Worm (Caenorhabditis elegans) whole organism, L1 larva: ENCODE results near the gene tbx-41.

ENCODE experiments used
- C04F5.9 ChIP-seq: sonication (generic microtip); optimal IDR thresholded peaks from 2 replicates; lab custom pipeline; 2016; ENCODE audit warnings: missing genetic modification characterization, missing compliant biosample characterization
- C16A3.4 ChIP-seq: fragments of 150-350 bp; optimal IDR thresholded peaks from 2 replicates; lab custom pipeline; 2014; ENCODE audit warnings: missing biosample characterization, missing genetic modification characterization
- F16B12.6 ChIP-seq: fragments of 150-350 bp; optimal IDR thresholded peaks from 2 replicates; lab custom pipeline; 2014; ENCODE audit warnings: missing biosample characterization, missing genetic modification characterization
- Y116A8C.19 ChIP-seq: sonication (generic microtip); optimal IDR thresholded peaks from 2 replicates; lab custom pipeline; 2016; ENCODE audit warnings: missing compliant biosample characterization, missing genetic modification characterization, borderline replicate concordance
- ceh-63 ChIP-seq: fragments of 200-800 bp; sonication (Bioruptor generic); optimal IDR thresholded peaks from 2 replicates; lab custom pipeline; 2018; ENCODE audit warnings: mild to moderate bottlenecking, missing genetic modification characterization, missing compliant biosample characterization
- ceh-8 ChIP-seq: fragments of 200-800 bp; sonication (Bioruptor generic); optimal IDR thresholded peaks from 2 replicates; lab custom pipeline; 2018; ENCODE audit warnings: mild to moderate bottlenecking, missing genetic modification characterization, moderate library complexity, missing compliant biosample characterization
- ceh-88 ChIP-seq: fragments of 200-800 bp; sonication (Bioruptor generic); IDR thresholded peaks from 2 replicates; pipeline ENCODE4 v1.3.6; 2022; ENCODE audit warnings: missing genetic modification characterization, missing compliant biosample characterization
- dpl-1 ChIP-seq, 3 experiments: fragments of 150-350 bp in 2 of 3; sonication (generic microtip) in 1 of 3; optimal IDR thresholded peaks; 2 replicates each; lab custom pipeline; 2014 to 2017; ENCODE audit warnings: missing biosample characterization in 3 of 3, missing genetic modification characterization in 3 of 3, missing genetic modification reagents in 3 of 3
- efl-1 ChIP-seq, 4 experiments: fragments of 150-350 bp; optimal IDR thresholded peaks in 3 of 4; peaks in 1 of 4; 1 replicate in 1 of 4; 2 replicates in 3 of 4; lab custom pipeline; 2014; ENCODE audit warnings: missing biosample characterization in 2 of 4, missing genetic modification characterization in 2 of 4, missing genetic modification reagents in 2 of 4
- egl-13 ChIP-seq: sonication (generic microtip); optimal IDR thresholded peaks from 2 replicates; lab custom pipeline; 2016; ENCODE audit warnings: missing genotype, missing genetic modification reagents, missing genetic modification characterization, missing compliant biosample characterization
- egl-27 ChIP-seq, 2 experiments: fragments of 150-350 bp in 1 of 2; sonication (generic microtip); optimal IDR thresholded peaks; 3 replicates each; lab custom pipeline; 2017 to 2018; ENCODE audit warnings: missing biosample characterization in 2 of 2, missing genetic modification characterization in 2 of 2, missing genetic modification reagents in 2 of 2
- elt-2 ChIP-seq: sonication (generic microtip); optimal IDR thresholded peaks from 2 replicates; lab custom pipeline; 2016; ENCODE audit warnings: missing genetic modification characterization, mild to moderate bottlenecking, inconsistent platforms, missing compliant biosample characterization, missing genetic modification reagents
- fkh-10 ChIP-seq: sonication (generic microtip); optimal IDR thresholded peaks from 2 replicates; lab custom pipeline; 2017; ENCODE audit warnings: missing biosample characterization, missing genetic modification reagents, missing genetic modification characterization
- fkh-8 ChIP-seq: sonication (generic microtip); optimal IDR thresholded peaks from 2 replicates; lab custom pipeline; 2016; ENCODE audit warnings: mild to moderate bottlenecking, missing genetic modification characterization, missing compliant biosample characterization
- fos-1 ChIP-seq: fragments of 150-350 bp; optimal IDR thresholded peaks from 2 replicates; lab custom pipeline; 2014; ENCODE audit warnings: missing biosample characterization, missing genetic modification characterization
- grh-1 ChIP-seq: fragments of 200-800 bp; sonication (Bioruptor generic); IDR thresholded peaks from 2 replicates; pipeline ENCODE4 v1.3.6; 2022; ENCODE audit warnings: missing genetic modification reagents, missing genetic modification characterization, missing compliant biosample characterization
- hpl-2 ChIP-seq: fragments of 150-350 bp; optimal IDR thresholded peaks from 2 replicates; lab custom pipeline; 2014; ENCODE audit warnings: missing biosample characterization, missing genetic modification reagents, missing genetic modification characterization
- isw-1 ChIP-seq: fragments of 200-800 bp; sonication (Bioruptor generic); IDR thresholded peaks from 2 replicates; pipeline ENCODE4 v1.3.6; 2022; ENCODE audit warnings: missing genetic modification characterization, missing compliant biosample characterization
- jun-1 ChIP-seq: fragments of 150-350 bp; optimal IDR thresholded peaks from 2 replicates; lab custom pipeline; 2014; ENCODE audit warnings: missing biosample characterization, missing genetic modification reagents, missing genetic modification characterization
- lin-15B ChIP-seq: fragments of 150-350 bp; sonication (generic microtip); optimal IDR thresholded peaks from 3 replicates; lab custom pipeline; 2014; ENCODE audit warnings: missing biosample characterization, missing genetic modification characterization
- lin-39 ChIP-seq: fragments of 150-350 bp; optimal IDR thresholded peaks from 2 replicates; lab custom pipeline; 2014; ENCODE audit warnings: missing biosample characterization, missing genetic modification reagents, missing genetic modification characterization
- lir-3 ChIP-seq: sonication (generic microtip); optimal IDR thresholded peaks from 2 replicates; lab custom pipeline; 2016; ENCODE audit warnings: mild to moderate bottlenecking, missing genetic modification characterization, moderate library complexity, missing compliant biosample characterization; ENCODE audit not compliant: poor library complexity
- mdl-1 ChIP-seq, 2 experiments: fragments of 150-350 bp; optimal IDR thresholded peaks; 2 replicates each; lab custom pipeline; 2014 to 2017; ENCODE audit warnings: missing biosample characterization in 2 of 2, missing genetic modification characterization in 2 of 2, inconsistent platforms in 1 of 2
- mef-2 ChIP-seq: fragments of 150-350 bp; optimal IDR thresholded peaks from 2 replicates; lab custom pipeline; 2014; ENCODE audit warnings: missing biosample characterization, missing genetic modification characterization
- mep-1 ChIP-seq: fragments of 150-350 bp; optimal IDR thresholded peaks from 2 replicates; lab custom pipeline; 2014; ENCODE audit warnings: missing biosample characterization, missing genetic modification characterization
- nhr-19 ChIP-seq: fragments of 200-800 bp; sonication (Bioruptor generic); conservative IDR thresholded peaks from 2 replicates; pipeline ENCODE4 v1.3.6; 2022; ENCODE audit warnings: missing genetic modification characterization, missing compliant biosample characterization
- nhr-20 ChIP-seq: sonication (generic microtip); optimal IDR thresholded peaks from 2 replicates; lab custom pipeline; 2016; ENCODE audit warnings: mild to moderate bottlenecking, missing genetic modification characterization, missing compliant biosample characterization
- nhr-28 ChIP-seq: fragments of 150-350 bp; optimal IDR thresholded peaks from 2 replicates; lab custom pipeline; 2014; ENCODE audit warnings: missing biosample characterization, missing genetic modification characterization
- nhr-47 ChIP-seq: sonication (generic microtip); optimal IDR thresholded peaks from 2 replicates; lab custom pipeline; 2016; ENCODE audit warnings: mild to moderate bottlenecking, missing genetic modification characterization, moderate library complexity, missing compliant biosample characterization
- nhr-84 ChIP-seq: sonication (generic microtip); optimal IDR thresholded peaks from 2 replicates; lab custom pipeline; 2017; ENCODE audit warnings: missing biosample characterization, missing genetic modification characterization
- nhr-85 ChIP-seq: sonication (generic microtip); peaks from one replicate; lab custom pipeline; 2016; ENCODE audit warnings: missing genetic modification characterization, inconsistent platforms, missing compliant biosample characterization
- pax-3 ChIP-seq: fragments of 200-800 bp; sonication (Bioruptor generic); optimal IDR thresholded peaks from 2 replicates; lab custom pipeline; 2018; ENCODE audit warnings: mild to moderate bottlenecking, missing genetic modification characterization, moderate library complexity, missing compliant biosample characterization
- rnt-1 ChIP-seq: sonication (generic microtip); optimal IDR thresholded peaks from 2 replicates; lab custom pipeline; 2016; ENCODE audit warnings: mild to moderate bottlenecking, missing genetic modification characterization, moderate library complexity, missing compliant biosample characterization
- sox-4 ChIP-seq: sonication (generic microtip); optimal IDR thresholded peaks from 2 replicates; lab custom pipeline; 2016; ENCODE audit warnings: missing genetic modification characterization, missing compliant biosample characterization
- sptf-1 ChIP-seq: fragments of 150-350 bp; optimal IDR thresholded peaks from 2 replicates; lab custom pipeline; 2014; ENCODE audit warnings: missing biosample characterization, missing genetic modification characterization
- swsn-7 ChIP-seq: sonication (generic microtip); optimal IDR thresholded peaks from 2 replicates; lab custom pipeline; 2016; ENCODE audit warnings: missing genetic modification characterization, missing compliant biosample characterization
- tlp-1 ChIP-seq: fragments of 150-350 bp; optimal IDR thresholded peaks from 2 replicates; lab custom pipeline; 2014; ENCODE audit warnings: missing biosample characterization, missing genetic modification characterization
- unc-130 ChIP-seq: fragments of 150-350 bp; optimal IDR thresholded peaks from 2 replicates; lab custom pipeline; 2017; ENCODE audit warnings: missing biosample characterization, missing genetic modification characterization, inconsistent platforms
- unc-30 ChIP-seq: sonication (generic microtip); optimal IDR thresholded peaks from 2 replicates; lab custom pipeline; 2017; ENCODE audit warnings: missing biosample characterization, missing genetic modification characterization
- unc-86 ChIP-seq: sonication (generic microtip); optimal IDR thresholded peaks from 2 replicates; lab custom pipeline; 2016; ENCODE audit warnings: missing genetic modification characterization, missing compliant biosample characterization
- unc-98 ChIP-seq: fragments of 200-800 bp; sonication (Bioruptor generic); IDR thresholded peaks from 2 replicates; pipeline ENCODE4 v1.3.6; 2022; ENCODE audit warnings: missing genetic modification characterization, missing compliant biosample characterization
- zag-1 ChIP-seq: fragments of 150-350 bp; optimal IDR thresholded peaks from 2 replicates; lab custom pipeline; 2014; ENCODE audit warnings: missing biosample characterization, missing genetic modification characterization
- zip-4 ChIP-seq: fragments of 200-800 bp; sonication (Bioruptor generic); optimal IDR thresholded peaks from 2 replicates; lab custom pipeline; 2018; ENCODE audit warnings: mild to moderate bottlenecking, missing genetic modification characterization, moderate library complexity, missing compliant biosample characterization
- ztf-11 ChIP-seq, 2 experiments: sonication (generic microtip); optimal IDR thresholded peaks; 2 replicates each; lab custom pipeline; 2016 to 2017; ENCODE audit warnings: missing genetic modification characterization in 2 of 2, missing biosample characterization in 1 of 2, missing compliant biosample characterization in 1 of 2
- ztf-4 ChIP-seq: fragments of 150-350 bp; optimal IDR thresholded peaks from 2 replicates; lab custom pipeline; 2014; ENCODE audit warnings: missing biosample characterization, missing genetic modification characterization

tbx-41 gene

ce11 chrX:1848575-1848974 lies 16.5 kb upstream of the tbx-41 start, which contains the start of gene ceh-41:
ceh-41 (minus strand) TSS chrX:1848675.
- TF ChIP-seq nhr-85: no peak
- TF ChIP-seq efl-1 (optimal IDR thresholded peaks at IDR 0.05; lab: Kevin White, UChicago): no peak
- TF ChIP-seq efl-1 (GFP tag; optimal IDR thresholded peaks at IDR 0.05 in 1 of 2; lab: Kevin White, UChicago): peak in 1 of 2 experiments; percentile 17
- no peak for TF ChIP-seq dpl-1 (GFP tag; optimal IDR thresholded peaks at IDR 0.05; lab: Kevin White, UChicago)

- TF ChIP-seq tlp-1 (tag; lab: Kevin White, UChicago) (no peak), Y116A8C.19 (tag; lab: Kevin White, UChicago) (no peak), hpl-2 (GFP tag; lab: Kevin White, UChicago) (no peak), unc-30 (tag; lab: Kevin White, UChicago) (no peak), sptf-1 (no peak), unc-98 (GFP tag; lab: Robert Waterston, UW) (no peak), mdl-1 (tag; optimal IDR thresholded peaks at IDR 0.05; lab: Kevin White, UChicago) (no peak)
These were observed 14.5 kb upstream of the tbx-41 start for ce11 chrX:1850525-1850924.

- TF ChIP-seq jun-1 (tag; lab: Kevin White, UChicago): no peak
- no peak for TF ChIP-seq nhr-20 (tag; lab: Kevin White, UChicago)
- TF ChIP-seq zip-4: no peak
- no peak for TF ChIP-seq lin-39 (tag; lab: Kevin White, UChicago)
- TF ChIP-seq nhr-28 (tag; lab: Kevin White, UChicago): no peak
- TF ChIP-seq unc-98 (GFP tag; lab: Robert Waterston, UW): no peak
- no peak for TF ChIP-seq pax-3 (tag; lab: Kevin White, UChicago)
- no peak for TF ChIP-seq unc-130
- TF ChIP-seq fos-1 (tag; lab: Kevin White, UChicago): no peak
- no peak for TF ChIP-seq lin-15B (tag; lab: Kevin White, UChicago)
- no peak for TF ChIP-seq sox-4 (tag; lab: Kevin White, UChicago)
- no peak for TF ChIP-seq fkh-8
- no peak for TF ChIP-seq nhr-84 (tag; lab: Kevin White, UChicago)
These were observed 12.4 kb upstream of the tbx-41 start, which contains the start of gene ceh-21 for ce11 chrX:1852636-1853035. ceh-21 (minus strand) TSS chrX:1852736.

ce11 chrX:1853596-1853995 lies 11.4 kb upstream of the tbx-41 start, which contains the start of gene T26C11.9:
T26C11.9 (minus strand) TSS chrX:1853849.
- TF ChIP-seq ceh-88 (GFP tag; lab: Robert Waterston, UW): no peak
- no peak for TF ChIP-seq C16A3.4 (tag; lab: Kevin White, UChicago)
- no peak for TF ChIP-seq nhr-19
- TF ChIP-seq swsn-7 (tag; lab: Kevin White, UChicago): peak; percentile 11
- TF ChIP-seq sptf-1: no peak
- TF ChIP-seq jun-1 (tag; lab: Kevin White, UChicago): peak; percentile 7
- peak; percentile 25; the same call in 1 of the 2 replicates for TF ChIP-seq grh-1 (GFP tag; lab: Robert Waterston, UW)
- TF ChIP-seq nhr-47 (tag; lab: Kevin White, UChicago): peak; percentile 56
- peak; percentile 41 for TF ChIP-seq mep-1 (tag; lab: Kevin White, UChicago)
- no peak for TF ChIP-seq C04F5.9 (tag; lab: Kevin White, UChicago)
- no peak for TF ChIP-seq elt-2
- TF ChIP-seq efl-1 (optimal IDR thresholded peaks at IDR 0.05; lab: Kevin White, UChicago): peak; percentile 27 to 34
- peak; percentile 36 to 85 for TF ChIP-seq efl-1 (GFP tag; optimal IDR thresholded peaks at IDR 0.05 in 1 of 2; lab: Kevin White, UChicago)
- no peak for TF ChIP-seq egl-13
- TF ChIP-seq zip-4: no peak
- TF ChIP-seq F16B12.6 (tag; lab: Kevin White, UChicago): no peak
- TF ChIP-seq sox-4 (tag; lab: Kevin White, UChicago): no peak
- TF ChIP-seq ztf-11 (tag; optimal IDR thresholded peaks at IDR 0.05; lab: Kevin White, UChicago): peak in 1 of 2 experiments; percentile 20
- peak; percentile 17 to 25 (median 22) for TF ChIP-seq dpl-1 (GFP tag; optimal IDR thresholded peaks at IDR 0.05; lab: Kevin White, UChicago)
- TF ChIP-seq nhr-84 (tag; lab: Kevin White, UChicago): no peak
- no peak for TF ChIP-seq mdl-1 (tag; optimal IDR thresholded peaks at IDR 0.05; lab: Kevin White, UChicago)
- TF ChIP-seq ztf-4: no peak
- no peak for TF ChIP-seq fkh-10
- TF ChIP-seq rnt-1 (tag; lab: Kevin White, UChicago): peak; percentile 89
- TF ChIP-seq zag-1 (tag; lab: Kevin White, UChicago): no peak
- no peak for TF ChIP-seq ceh-8 (GFP tag; lab: Kevin White, UChicago)
- TF ChIP-seq mef-2 (tag; lab: Kevin White, UChicago): no peak
- TF ChIP-seq egl-27 (tag; optimal IDR thresholded peaks at IDR 0.05; lab: Kevin White, UChicago): no peak
- TF ChIP-seq Y116A8C.19 (tag; lab: Kevin White, UChicago): no peak
- TF ChIP-seq isw-1 (GFP tag; lab: Robert Waterston, UW): no peak
- TF ChIP-seq lir-3 (tag; lab: Kevin White, UChicago): peak; percentile 65
- no peak for TF ChIP-seq unc-86 (tag; lab: Kevin White, UChicago)
- TF ChIP-seq ceh-63 (GFP tag; lab: Kevin White, UChicago): no peak
